Worm (Caenorhabditis elegans) whole organism, young adult: Measurements from ENCODE around the gene srw-124.

Source experiments
- B0261.1 ChIP-seq: sonication (generic microtip); optimal IDR thresholded peaks from 2 replicates; lab custom pipeline; 2016; ENCODE audit warnings: mild to moderate bottlenecking, missing genetic modification characterization, moderate library complexity, missing compliant biosample characterization
- C06A6.2 ChIP-seq: fragments of 200-800 bp; sonication (Bioruptor generic); conservative IDR thresholded peaks from 2 replicates; pipeline ENCODE4 v1.3.6; 2022; ENCODE audit warnings: missing genetic modification characterization, missing compliant biosample characterization
- C17E4.6 ChIP-seq: fragments of 200-800 bp; sonication (Bioruptor generic); IDR thresholded peaks from 2 replicates; pipeline ENCODE4 v1.3.6; 2022; ENCODE audit warnings: missing genetic modification reagents, missing genetic modification characterization, missing compliant biosample characterization
- D2030.7 ChIP-seq: fragments of 200-800 bp; sonication (Bioruptor generic); IDR thresholded peaks from 2 replicates; pipeline ENCODE4 v1.3.6; 2022; ENCODE audit warnings: missing genetic modification reagents, missing genetic modification characterization, missing compliant biosample characterization
- F22D6.2 ChIP-seq: sonication (generic microtip); optimal IDR thresholded peaks from 2 replicates; lab custom pipeline; 2016; ENCODE audit warnings: mild to moderate bottlenecking, missing genetic modification characterization, missing compliant biosample characterization
- F33H1.4 ChIP-seq: fragments of 200-800 bp; sonication (Bioruptor generic); IDR thresholded peaks from 2 replicates; pipeline ENCODE4 v1.3.6; 2022; ENCODE audit warnings: missing genetic modification reagents, missing genetic modification characterization, missing compliant biosample characterization
- F37B4.10 ChIP-seq: fragments of 200-800 bp; sonication (Bioruptor generic); IDR thresholded peaks from 2 replicates; pipeline ENCODE4 v1.3.6; 2022; ENCODE audit warnings: missing genetic modification characterization, missing compliant biosample characterization
- F52B5.7 ChIP-seq: sonication (generic microtip); optimal IDR thresholded peaks from 2 replicates; lab custom pipeline; 2016; ENCODE audit warnings: mild to moderate bottlenecking, missing genetic modification characterization, missing compliant biosample characterization
- T07F8.4 ChIP-seq: sonication (generic microtip); optimal IDR thresholded peaks from 2 replicates; lab custom pipeline; 2016; ENCODE audit warnings: mild to moderate bottlenecking, missing genetic modification characterization, moderate library complexity, missing compliant biosample characterization
- Y53F4B.3 ChIP-seq: fragments of 200-800 bp; sonication (Bioruptor generic); IDR thresholded peaks from 2 replicates; pipeline ENCODE4 v1.3.6; 2022; ENCODE audit warnings: missing genetic modification reagents, missing genetic modification characterization, missing compliant biosample characterization
- Y53G8AR.9 ChIP-seq: fragments of 200-800 bp; sonication (Bioruptor generic); conservative IDR thresholded peaks from 2 replicates; pipeline ENCODE4 v1.3.6; 2022; ENCODE audit warnings: missing genetic modification reagents, missing genetic modification characterization, missing compliant biosample characterization
- Y56A3A.18 ChIP-seq: fragments of 200-800 bp; sonication (Bioruptor generic); IDR thresholded peaks from 2 replicates; pipeline ENCODE4 v1.3.6; 2022; ENCODE audit warnings: missing genetic modification reagents, missing genetic modification characterization, missing compliant biosample characterization
- attf-6 ChIP-seq: fragments of 200-800 bp; sonication (Bioruptor generic); IDR thresholded peaks from 2 replicates; pipeline ENCODE4 v1.3.6; 2022; ENCODE audit warnings: missing genetic modification reagents, missing genetic modification characterization, missing compliant biosample characterization
- ccch-3 ChIP-seq: fragments of 200-800 bp; sonication (Bioruptor generic); optimal IDR thresholded peaks from 2 replicates; lab custom pipeline; 2018; ENCODE audit warnings: mild to moderate bottlenecking, missing genetic modification characterization, missing compliant biosample characterization
- ceh-27 ChIP-seq: fragments of 200-800 bp; sonication (Bioruptor generic); optimal IDR thresholded peaks from 2 replicates; lab custom pipeline; 2018; ENCODE audit warnings: mild to moderate bottlenecking, missing genetic modification characterization, moderate library complexity, missing compliant biosample characterization
- fkh-3 ChIP-seq: sonication (generic microtip); optimal IDR thresholded peaks from 2 replicates; lab custom pipeline; 2016; ENCODE audit warnings: mild to moderate bottlenecking, missing genetic modification characterization, missing compliant biosample characterization
- gei-17 ChIP-seq: fragments of 200-800 bp; sonication (Bioruptor generic); optimal IDR thresholded peaks from 2 replicates; lab custom pipeline; 2018; ENCODE audit warnings: mild to moderate bottlenecking, missing genetic modification characterization, missing compliant biosample characterization
- hlh-12 ChIP-seq: sonication (generic microtip); optimal IDR thresholded peaks from 2 replicates; lab custom pipeline; 2016; ENCODE audit warnings: missing genetic modification characterization, missing compliant biosample characterization
- hsf-1 ChIP-seq: fragments of 200-800 bp; sonication (Bioruptor generic); IDR thresholded peaks from 2 replicates; pipeline ENCODE4 v1.3.6; 2022; ENCODE audit warnings: missing genetic modification reagents, missing genetic modification characterization, missing compliant biosample characterization
- let-526 ChIP-seq: fragments of 200-800 bp; sonication (Bioruptor generic); IDR thresholded peaks from 2 replicates; pipeline ENCODE4 v1.3.6; 2022; ENCODE audit warnings: missing genetic modification reagents, missing genetic modification characterization, missing compliant biosample characterization
- lin-35 ChIP-seq, 3 experiments: fragments of 150-350 bp in 2 of 3; sonication (generic microtip) in 1 of 3; optimal IDR thresholded peaks; 2 replicates each; lab custom pipeline; 2014 to 2018; ENCODE audit warnings: missing biosample characterization in 3 of 3, missing genetic modification characterization in 3 of 3, missing genetic modification reagents in 3 of 3
- lin-54 ChIP-seq: fragments of 200-800 bp; sonication (Bioruptor generic); optimal IDR thresholded peaks from 2 replicates; lab custom pipeline; 2018; ENCODE audit warnings: mild to moderate bottlenecking, missing genetic modification characterization, missing compliant biosample characterization
- lsl-1 ChIP-seq: fragments of 200-800 bp; sonication (Bioruptor generic); optimal IDR thresholded peaks from 2 replicates; lab custom pipeline; 2018; ENCODE audit warnings: mild to moderate bottlenecking, missing genetic modification characterization, moderate library complexity, missing compliant biosample characterization
- lsy-27 ChIP-seq: sonication (generic microtip); optimal IDR thresholded peaks from 2 replicates; lab custom pipeline; 2017; ENCODE audit warnings: missing genetic modification characterization, mild to moderate bottlenecking, missing compliant biosample characterization, antibody characterized with exemption, missing genotype, borderline replicate concordance; ENCODE audit not compliant: insufficient read depth
- madf-8 ChIP-seq: fragments of 200-800 bp; sonication (Bioruptor generic); conservative IDR thresholded peaks from 2 replicates; pipeline ENCODE4 v1.3.6; 2022; ENCODE audit warnings: missing genetic modification reagents, missing genetic modification characterization, missing compliant biosample characterization
- mcd-1 ChIP-seq: fragments of 200-800 bp; sonication (Bioruptor generic); IDR thresholded peaks from 2 replicates; pipeline ENCODE4 v1.3.6; 2022; ENCODE audit warnings: missing genetic modification reagents, missing genetic modification characterization, missing compliant biosample characterization
- mel-28 ChIP-seq: sonication (generic microtip); optimal IDR thresholded peaks from 2 replicates; lab custom pipeline; 2016; ENCODE audit warnings: borderline replicate concordance, mild to moderate bottlenecking, missing genetic modification characterization, missing compliant biosample characterization
- nfya-2 ChIP-seq: fragments of 200-800 bp; sonication (Bioruptor generic); IDR thresholded peaks from 2 replicates; pipeline ENCODE4 v1.3.6; 2022; ENCODE audit warnings: missing genetic modification reagents, missing genetic modification characterization, missing compliant biosample characterization
- rcor-1 ChIP-seq: fragments of 200-800 bp; sonication (Bioruptor generic); IDR thresholded peaks from 2 replicates; pipeline ENCODE4 v1.3.6; 2022; ENCODE audit warnings: missing genetic modification reagents, missing genetic modification characterization, missing compliant biosample characterization
- rpc-1 ChIP-seq, 2 experiments: fragments of 150-350 bp in 1 of 2; sonication (generic microtip) in 1 of 2; optimal IDR thresholded peaks; 2 replicates each; lab custom pipeline; 2014 to 2018; ENCODE audit warnings: missing biosample characterization in 1 of 2, missing genetic modification characterization in 1 of 2, missing genetic modification reagents in 1 of 2, missing genotype in 1 of 2
- snpc-1.1 ChIP-seq: sonication (generic microtip); optimal IDR thresholded peaks from 2 replicates; lab custom pipeline; 2017; ENCODE audit warnings: missing genetic modification characterization, mild to moderate bottlenecking, missing compliant biosample characterization, antibody characterized with exemption, moderate library complexity, missing genotype, missing genetic modification reagents; ENCODE audit not compliant: insufficient read depth
- snpc-4 ChIP-seq, 5 experiments: fragments of 150-350 bp in 1 of 5; sonication (generic microtip) in 4 of 5; optimal IDR thresholded peaks; 2 replicates each; lab custom pipeline; 2014 to 2018; ENCODE audit warnings: missing genetic modification characterization in 5 of 5, missing biosample characterization in 3 of 5, antibody characterized with exemption in 2 of 5, mild to moderate bottlenecking in 2 of 5, missing compliant biosample characterization in 2 of 5, missing genotype in 2 of 5, moderate library complexity in 2 of 5, missing genetic modification reagents in 1 of 5
- tbp1 ChIP-seq: fragments of 200-800 bp; sonication (Bioruptor generic); optimal IDR thresholded peaks from 2 replicates; lab custom pipeline; 2018; ENCODE audit warnings: mild to moderate bottlenecking, missing genetic modification characterization, missing compliant biosample characterization
- ztf-22 ChIP-seq: fragments of 200-800 bp; sonication (Bioruptor generic); optimal IDR thresholded peaks from 2 replicates; lab custom pipeline; 2018; ENCODE audit warnings: mild to moderate bottlenecking, missing genetic modification characterization, moderate library complexity, missing compliant biosample characterization
- ztf-28 ChIP-seq: fragments of 200-800 bp; sonication (Bioruptor generic); IDR thresholded peaks from 2 replicates; pipeline ENCODE4 v1.3.6; 2022; ENCODE audit warnings: missing genetic modification reagents, missing genetic modification characterization, missing compliant biosample characterization
- ztf-6 ChIP-seq: fragments of 200-800 bp; sonication (Bioruptor generic); IDR thresholded peaks from 2 replicates; pipeline ENCODE4 v1.3.6; 2022; ENCODE audit warnings: missing genetic modification reagents, missing genetic modification characterization, missing compliant biosample characterization

Gene srw-124

DNA sequence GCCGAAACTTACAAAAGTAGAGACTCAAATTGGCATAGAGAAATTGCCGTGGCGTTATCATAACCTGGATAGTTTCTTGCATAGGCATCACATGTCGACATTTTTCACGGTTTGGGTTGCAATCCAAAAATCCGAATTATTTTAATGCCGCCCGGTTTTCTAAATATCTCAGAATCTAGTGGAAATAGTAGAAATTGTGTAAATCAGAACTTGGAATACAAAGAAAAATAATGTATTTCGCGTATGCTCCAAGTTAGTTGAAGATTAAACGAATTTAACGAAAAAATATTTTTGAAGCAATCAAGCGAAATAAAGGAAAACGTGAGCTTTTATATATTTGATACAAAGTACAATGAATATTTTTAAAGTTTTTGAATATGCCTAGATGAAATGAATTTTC, 15.5 kb upstream of the srw-124 start, which contains the start of gene srw-144:
TSS of gene srw-144 (minus strand) at position 101 of the 400 bp plus-strand sequence.
- no peak for TF ChIP-seq hsf-1 (GFP tag; lab: Robert Waterston, UW)
- no peak for TF ChIP-seq F33H1.4
- TF ChIP-seq ztf-6 (GFP tag; lab: Robert Waterston, UW) = no peak

DNA sequence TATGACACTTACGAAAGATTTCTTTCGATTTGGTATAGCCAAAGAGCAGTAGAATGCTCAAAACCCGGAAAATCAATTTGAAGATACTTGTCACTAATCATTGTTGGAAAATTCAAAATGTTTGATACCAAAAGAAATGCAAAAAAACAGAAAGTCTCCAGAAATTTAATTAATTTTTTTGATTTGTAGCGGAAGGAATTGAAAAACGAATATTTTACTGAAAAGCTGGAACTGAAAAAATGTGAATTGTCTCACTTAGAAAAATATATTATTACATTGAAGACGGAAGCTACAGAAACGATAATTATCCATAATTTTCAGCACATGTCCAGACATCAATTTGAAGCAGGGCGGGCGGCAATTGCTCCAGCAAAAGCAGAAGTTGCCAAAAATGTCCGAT, 13.4 kb upstream of the srw-124 start, which contains the start of gene srw-138:
TSS of gene srw-138 (minus strand) at position 101 of the 400 bp plus-strand sequence.
- TF ChIP-seq ztf-28 (GFP tag; lab: Robert Waterston, UW) = no peak
- TF ChIP-seq let-526 = no peak
- no peak for TF ChIP-seq lin-54
- TF ChIP-seq attf-6 (GFP tag; lab: Robert Waterston, UW) = no peak
- no peak for TF ChIP-seq C06A6.2
- no peak for TF ChIP-seq gei-17
- TF ChIP-seq nfya-2 (GFP tag; lab: Robert Waterston, UW) = no peak
- TF ChIP-seq rcor-1 (GFP tag; lab: Robert Waterston, UW) = no peak
- no peak for TF ChIP-seq fkh-3 (tag; lab: Kevin White, UChicago)
- TF ChIP-seq Y53F4B.3 (GFP tag; lab: Robert Waterston, UW) = no peak
- TF ChIP-seq snpc-1.1 = no peak
- TF ChIP-seq Y53G8AR.9 (GFP tag; lab: Robert Waterston, UW) = no peak
- no peak for TF ChIP-seq hlh-12 (tag; lab: Kevin White, UChicago)

DNA sequence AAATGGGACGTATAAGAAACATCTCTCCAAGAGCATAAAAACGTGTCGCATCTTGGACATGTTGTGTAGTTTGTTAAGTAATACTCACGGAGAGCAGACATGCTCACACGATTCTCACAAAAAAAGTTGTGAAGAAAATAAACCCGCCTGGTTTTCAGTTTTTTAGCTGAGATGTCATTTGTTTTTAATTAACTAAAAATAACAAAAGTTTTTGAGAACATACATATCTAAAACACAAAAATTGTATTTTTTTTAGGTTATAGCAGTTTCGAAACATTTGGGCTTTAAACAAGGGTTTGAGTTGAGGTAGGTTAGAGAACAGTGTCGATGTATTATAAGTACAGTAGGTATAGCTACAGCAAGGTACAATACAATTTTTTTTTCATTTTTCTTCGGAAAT, 11.6 kb upstream of the srw-124 start, which contains the start of gene srh-88:
TSS of gene srh-88 (minus strand) at position 101 of the 400 bp plus-strand sequence.
- no peak for TF ChIP-seq ztf-22 (GFP tag; lab: Kevin White, UChicago)
- no peak for TF ChIP-seq tbp1 (GFP tag; lab: Kevin White, UChicago)
- no peak for TF ChIP-seq lsy-27 (tag; lab: Kevin White, UChicago)
- no peak for TF ChIP-seq madf-8 (GFP tag; lab: Robert Waterston, UW)
- no peak for TF ChIP-seq Y56A3A.18 (GFP tag; lab: Robert Waterston, UW)
- no peak for TF ChIP-seq mcd-1 (GFP tag; lab: Robert Waterston, UW)
- no peak for TF ChIP-seq fkh-3 (tag; lab: Kevin White, UChicago)
- no peak for TF ChIP-seq T07F8.4 (tag; lab: Kevin White, UChicago)

DNA sequence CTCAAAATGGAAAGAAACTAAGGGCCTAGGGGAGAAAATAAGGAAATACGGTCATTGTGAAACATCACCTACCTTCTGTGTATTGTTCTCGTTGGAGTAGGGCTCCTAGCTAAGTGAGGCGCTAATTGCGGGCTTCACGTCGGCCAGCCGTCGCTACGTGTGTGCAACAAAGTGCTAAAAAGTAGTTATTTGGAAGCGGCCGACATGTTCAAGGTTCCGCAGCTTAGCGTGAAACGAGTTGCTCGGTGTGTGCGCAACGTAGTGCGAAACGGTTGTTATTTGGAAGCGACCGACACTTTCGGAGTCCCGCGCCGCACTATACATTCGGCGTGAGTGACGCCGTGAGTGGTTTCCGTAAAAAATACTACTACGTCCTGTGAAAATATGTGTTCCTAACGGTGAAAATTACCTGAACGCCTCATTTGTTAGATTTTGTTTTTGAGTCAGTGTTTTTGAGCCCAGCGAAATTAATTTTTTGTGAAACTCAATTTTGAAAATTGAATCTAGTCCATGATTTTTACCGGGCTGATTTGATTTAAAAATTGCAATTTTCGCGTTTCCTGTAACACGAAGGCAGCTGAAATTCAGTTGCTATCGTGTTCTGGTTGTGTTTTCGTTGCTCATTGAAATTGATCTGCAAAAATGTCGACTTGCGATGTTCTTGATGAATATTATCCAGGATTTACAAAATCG, 4.9 kb upstream of the srw-124 start, which contains the start of gene srw-129:
TSS of gene srw-129 (plus strand) at position 643 of the 693 bp plus-strand sequence.
- TF ChIP-seq lin-35 (GFP tag; optimal IDR thresholded peaks at IDR 0.05; lab: Kevin White, UChicago) (no peak), F37B4.10 (no peak), F52B5.7 (tag; lab: Kevin White, UChicago) (no peak), rpc-1 (optimal IDR thresholded peaks at IDR 0.05; lab: Kevin White, UChicago) (no peak), rpc-1 (tag; optimal IDR thresholded peaks at IDR 0.05; lab: Kevin White, UChicago) (peak; percentile 22), ccch-3 (no peak), snpc-4 (GFP tag; optimal IDR thresholded peaks at IDR 0.05; lab: Kevin White, UChicago) (no peak), snpc-4 (tag; optimal IDR thresholded peaks at IDR 0.05; lab: Kevin White, UChicago) (peak in 3 of 4 experiments; percentile 51 to 95 (median 91)), lsl-1 (GFP tag; lab: Kevin White, UChicago) (no peak), B0261.1 (tag; lab: Kevin White, UChicago) (no peak), Y53G8AR.9 (GFP tag; lab: Robert Waterston, UW) (no peak), F22D6.2 (tag; lab: Kevin White, UChicago) (no peak), mel-28 (no peak), C17E4.6 (GFP tag; lab: Robert Waterston, UW) (no peak), snpc-1.1 (peak; percentile 84), D2030.7 (no peak), ceh-27 (no peak)
